Worm (Caenorhabditis elegans) whole organism, late embryonic: ENCODE results near the gene E04F6.4.

Experiments
- K09A11.1 ChIP-seq: sonication (generic microtip); optimal IDR thresholded peaks from 2 replicates; lab custom pipeline; 2017; ENCODE audit warnings: antibody characterized with exemption, mild to moderate bottlenecking, missing genetic modification characterization, missing compliant biosample characterization; ENCODE audit not compliant: insufficient read depth
- hlh-6 ChIP-seq: sonication (generic microtip); optimal IDR thresholded peaks from 2 replicates; lab custom pipeline; 2016; ENCODE audit warnings: missing genotype, missing genetic modification characterization, missing compliant biosample characterization
- lim-6 ChIP-seq: sonication (generic microtip); optimal IDR thresholded peaks from 2 replicates; lab custom pipeline; 2016; ENCODE audit warnings: missing genetic modification characterization, missing compliant biosample characterization

- no peak for TF ChIP-seq hlh-6 (tag; lab: Kevin White, UChicago)
- no peak for TF ChIP-seq lim-6
- TF ChIP-seq K09A11.1 (tag; lab: Kevin White, UChicago), result no peak
These were observed 43.3 kb downstream of the E04F6.4 start, which contains the start of gene ctsa-3.1 for ce11 chrII:7232517-7232916.
